Fruit fly (Drosophila melanogaster): ENCODE results near the gene CG13373.
A peak's percentile ranks its signal among the peaks of the same experiment; 100 is the strongest.

CG13373 gene

DNA sequence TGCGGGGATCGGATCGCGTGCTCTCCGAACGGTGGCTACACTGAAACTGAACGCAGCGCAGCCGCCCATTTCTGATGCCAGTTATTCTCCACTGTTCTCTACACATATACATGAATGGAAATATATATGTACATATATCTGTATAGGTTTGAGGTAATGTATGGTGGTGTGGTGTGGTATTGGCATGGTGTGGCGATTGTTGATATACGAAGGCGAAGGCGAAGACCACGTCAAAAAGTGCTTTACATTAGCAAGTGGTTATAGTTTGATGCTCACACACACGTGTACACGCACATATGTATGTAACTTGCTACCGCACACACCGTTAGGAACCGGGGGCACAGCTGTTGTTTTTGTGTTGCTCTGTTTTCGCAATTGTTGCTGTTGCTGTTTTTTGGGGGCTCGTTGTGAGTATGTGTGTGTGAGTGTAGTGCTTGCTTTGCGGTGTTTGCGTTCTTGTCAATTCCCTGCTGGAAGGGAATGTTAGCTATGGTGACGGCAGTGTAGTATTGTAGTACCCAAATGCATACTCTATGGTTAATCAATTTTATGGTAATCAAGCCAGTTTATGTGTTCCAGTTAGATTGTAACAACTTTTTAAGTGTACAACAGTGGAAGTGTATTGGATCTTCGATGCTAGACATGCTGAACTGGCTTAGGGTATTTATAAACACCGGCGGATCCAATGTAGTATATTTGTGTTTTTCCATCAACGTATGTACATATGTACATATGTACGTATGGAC is 16.8 kb downstream of the CG13373 start, which contains the start of gene CG17896 (continued):
- TF ChIP-seq salr (GFP tag; optimal IDR thresholded peaks at IDR 0.05) (peak; percentile 97 to 98), Hr38 (GFP tag; optimal IDR thresholded peaks at IDR 0.05) (peak; percentile 47), CG1621 (tag; optimal IDR thresholded peaks at IDR 0.05) (peak; percentile 98), Gug (GFP tag; IDR thresholded peaks at IDR 0.05) (peak; percentile 99), CG8319 (GFP tag; optimal IDR thresholded peaks at IDR 0.05) (peak; percentile 95), eg (GFP tag; IDR thresholded peaks at IDR 0.05) (peak; percentile 98), CG10631 (GFP tag; optimal IDR thresholded peaks at IDR 0.05) (peak; percentile 99), CG10669 (GFP tag; optimal IDR thresholded peaks at IDR 0.05) (peak; percentile 97), Smox (GFP tag; optimal IDR thresholded peaks at IDR 0.05) (peak; percentile 98), CG31627 (GFP tag; optimal IDR thresholded peaks at IDR 0.05) (peak; percentile 99), CG6854 (GFP tag; optimal IDR thresholded peaks at IDR 0.05) (peak; percentile 93), Hr39 (GFP tag; optimal IDR thresholded peaks at IDR 0.05) (peak; percentile 99), spab (GFP tag; optimal IDR thresholded peaks at IDR 0.05) (peak; percentile 94), CG6163 (GFP tag; IDR thresholded peaks at IDR 0.05) (peak; percentile 99), CG15336 (GFP tag; IDR thresholded peaks at IDR 0.05) (peak; percentile 99)

DNA sequence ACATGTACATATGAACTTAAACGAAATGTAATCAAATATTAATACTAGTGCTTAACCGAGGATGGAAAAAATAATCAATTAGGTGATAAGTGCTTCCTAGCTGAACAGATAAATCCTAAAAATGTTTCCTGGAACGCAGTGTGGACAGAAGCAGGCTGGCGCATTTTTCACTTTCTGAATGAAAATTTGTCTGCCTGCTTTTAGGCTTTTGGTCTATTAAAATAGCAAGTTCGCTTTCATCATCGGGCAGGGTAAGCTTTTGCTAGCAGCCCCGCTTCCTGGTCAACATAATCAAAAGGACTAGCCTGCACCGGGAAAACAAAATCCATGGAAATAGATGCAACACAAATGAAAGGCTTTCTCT is 17.4 kb downstream of the CG13373 start:
- TF ChIP-seq CG31627 (GFP tag; optimal IDR thresholded peaks at IDR 0.05) (no peak), CG10669 (GFP tag; optimal IDR thresholded peaks at IDR 0.05) (peak; percentile 24)

DNA sequence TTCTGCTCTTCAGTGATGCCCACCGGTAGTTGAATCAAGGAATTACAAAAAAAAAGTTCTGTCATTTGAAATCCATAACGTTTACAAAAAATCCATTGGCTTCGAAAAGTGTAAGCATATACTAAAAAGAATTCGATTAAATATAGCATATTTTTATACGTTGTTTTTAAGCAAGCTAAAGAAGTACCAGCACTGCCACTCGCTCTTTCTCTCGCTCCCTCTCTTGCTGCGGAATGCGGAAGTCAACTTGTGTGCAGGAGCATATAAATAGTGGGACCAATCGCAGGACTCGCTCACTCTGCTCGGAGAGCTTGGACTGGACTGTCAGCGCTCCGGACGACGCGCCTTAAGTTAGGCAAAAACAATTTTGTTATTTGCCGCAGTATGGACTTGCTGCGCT is 17.8 kb downstream of the CG13373 start, which contains the start of gene CG17778:
TSS of gene CG17778 (plus strand) at position 8 of the 400 bp plus-strand sequence.
- TF ChIP-seq Ets96B (tag; optimal IDR thresholded peaks at IDR 0.05) (peak; percentile 0), Eip75B (GFP tag; optimal IDR thresholded peaks at IDR 0.05) (no peak), CG6163 (GFP tag; IDR thresholded peaks at IDR 0.05) (peak; percentile 37; the same call in 2 of the 3 replicates), CG8119 (GFP tag; IDR thresholded peaks at IDR 0.05) (peak; percentile 14; the same call in 1 of the 3 replicates), CG11294 (GFP tag; IDR thresholded peaks at IDR 0.05) (no peak), OdsH (GFP tag; optimal IDR thresholded peaks at IDR 0.05) (no peak), CG6854 (GFP tag; optimal IDR thresholded peaks at IDR 0.05) (peak; percentile 15), CG6276 (GFP tag; optimal IDR thresholded peaks at IDR 0.05) (no peak), eg (GFP tag; IDR thresholded peaks at IDR 0.05) (peak; percentile 40; the same call in 1 of the 3 replicates), salr (GFP tag; optimal IDR thresholded peaks at IDR 0.05) (no peak), Eip78C (GFP tag) (peak; percentile 64)

- TF ChIP-seq net (GFP tag; optimal IDR thresholded peaks at IDR 0.05) (no peak), Eip78C (GFP tag) (no peak), CG15336 (GFP tag; IDR thresholded peaks at IDR 0.05) (no peak), Ets21C (GFP tag; optimal IDR thresholded peaks at IDR 0.05) (no peak), CG3032 (tag; optimal IDR thresholded peaks at IDR 0.05) (no peak), fd85E (GFP tag; optimal IDR thresholded peaks at IDR 0.05) (no peak), CG6808 (GFP tag; optimal IDR thresholded peaks at IDR 0.05) (no peak), CG11762 (GFP tag; optimal IDR thresholded peaks at IDR 0.05; ENCODE audit: insufficient read depth) (no peak), CG31627 (GFP tag; optimal IDR thresholded peaks at IDR 0.05) (no peak), achi (GFP tag; optimal IDR thresholded peaks at IDR 0.05) (peak; percentile 36), Hr4 (GFP tag; optimal IDR thresholded peaks at IDR 0.05) (no peak), Sox14 (GFP tag; optimal IDR thresholded peaks at IDR 0.05) (peak; percentile 0), CG8632 (GFP tag; optimal IDR thresholded peaks at IDR 0.05) (no peak), Hr38 (GFP tag; optimal IDR thresholded peaks at IDR 0.05) (no peak), Smox (GFP tag; optimal IDR thresholded peaks at IDR 0.05) (no peak), pdm3 (GFP tag; optimal IDR thresholded peaks at IDR 0.05) (no peak), CG6276 (GFP tag; optimal IDR thresholded peaks at IDR 0.05) (no peak), CG4318 (GFP tag; optimal IDR thresholded peaks at IDR 0.05) (no peak), Hr39 (GFP tag; optimal IDR thresholded peaks at IDR 0.05) (no peak), esn (GFP tag; optimal IDR thresholded peaks at IDR 0.05) (no peak), CG8119 (GFP tag; IDR thresholded peaks at IDR 0.05) (no peak), svp (GFP tag) (peak; percentile 37), CG6163 (GFP tag; IDR thresholded peaks at IDR 0.05) (no peak), vri (GFP tag; optimal IDR thresholded peaks at IDR 0.05) (no peak), CG1621 (tag; optimal IDR thresholded peaks at IDR 0.05) (peak; percentile 33), fkh (GFP tag; optimal IDR thresholded peaks at IDR 0.05) (peak; percentile 84), lz (GFP tag; optimal IDR thresholded peaks at IDR 0.05) (no peak), Eip93F (GFP tag; optimal IDR thresholded peaks at IDR 0.05) (no peak), dsx (GFP tag; optimal IDR thresholded peaks at IDR 0.05; ENCODE audit: poor library complexity, severe bottlenecking) (peak; percentile 11), Ets96B (tag; optimal IDR thresholded peaks at IDR 0.05) (no peak), ss (GFP tag; optimal IDR thresholded peaks at IDR 0.05) (no peak)
These were observed 19.5 kb downstream of the CG13373 start, which contains the start of gene svr for dm6 chrX:496326-496725. Gene svr, plus strand, starts transcription at chrX:496446.

All from whole organism, prepupa.